Fruit fly (Drosophila melanogaster) whole organism, pupa: ENCODE measurements around the gene Atg6.

ENCODE experiments used
- CG13204 ChIP-seq: fragments of 200-800 bp; sonication (Bioruptor generic); optimal IDR thresholded peaks from 2 replicates; lab custom pipeline; 2018; ENCODE audit warnings: missing biosample characterization, mild to moderate bottlenecking, missing genetic modification characterization, moderate library complexity
- CG4496 ChIP-seq: fragments of 200-800 bp; sonication (Bioruptor generic); IDR thresholded peaks from 3 replicates; pipeline ENCODE4 v1.3.6; 2022; ENCODE audit warnings: missing biosample characterization, missing genetic modification characterization
- Ets98B ChIP-seq: fragments of 200-800 bp; sonication (Bioruptor generic); IDR thresholded peaks from 2 replicates; pipeline ENCODE4 v1.3.6; 2022; ENCODE audit warnings: missing biosample characterization, missing genetic modification characterization
- Pif1A ChIP-seq: fragments of 200-800 bp; sonication (Bioruptor generic); optimal IDR thresholded peaks from 3 replicates; lab custom pipeline; 2016; ENCODE audit warnings: missing biosample characterization, missing genetic modification characterization

dm6 chr3R:24025715-24026467 lies 24.7 kb downstream of the Atg6 start:
- TF ChIP-seq Pif1A (GFP tag; lab: Kevin White, UChicago), result peak; percentile 37
- TF ChIP-seq CG13204 (GFP tag; lab: Kevin White, UChicago), result no peak
- no peak for TF ChIP-seq Ets98B
- TF ChIP-seq CG4496 (GFP tag; lab: Robert Waterston, UW), result 0 out of 3 replicates have a peak, but pooled peaks have one; percentile 22
